Worm (Caenorhabditis elegans) whole organism, L1 larva: ENCODE measurements around the gene C16C8.18.

ENCODE experiments used
- pag-3 ChIP-seq: sonication (generic microtip); optimal IDR thresholded peaks from 2 replicates; lab custom pipeline; 2017; ENCODE audit warnings: missing genetic modification characterization, mild to moderate bottlenecking, missing compliant biosample characterization, antibody characterized with exemption, borderline replicate concordance; ENCODE audit not compliant: insufficient read depth
- ztf-11 ChIP-seq, 2 experiments: sonication (generic microtip); optimal IDR thresholded peaks; 2 replicates each; lab custom pipeline; 2016 to 2017; ENCODE audit warnings: missing genetic modification characterization in 2 of 2, missing biosample characterization in 1 of 2, missing compliant biosample characterization in 1 of 2

- TF ChIP-seq ztf-11 (tag; optimal IDR thresholded peaks at IDR 0.05; lab: Kevin White, UChicago) (no peak), pag-3 (tag; lab: Kevin White, UChicago) (no peak)
Observed at ce11 chrII:3416528-3416927, 13.0 kb upstream of the C16C8.18 start, which contains the start of gene nep-6.
